Fruit fly (Drosophila melanogaster) ovary, adult (tissue): Measurements from ENCODE around the gene Dph3.

Experiments
- CG17801 ChIP-seq: fragments of 200-800 bp; optimal IDR thresholded peaks from 2 replicates; lab custom pipeline; 2019; ENCODE audit warnings: missing biosample characterization, mild to moderate bottlenecking, missing genetic modification characterization, moderate library complexity; ENCODE audit not compliant: partially characterized antibody

Gene Dph3

DNA sequence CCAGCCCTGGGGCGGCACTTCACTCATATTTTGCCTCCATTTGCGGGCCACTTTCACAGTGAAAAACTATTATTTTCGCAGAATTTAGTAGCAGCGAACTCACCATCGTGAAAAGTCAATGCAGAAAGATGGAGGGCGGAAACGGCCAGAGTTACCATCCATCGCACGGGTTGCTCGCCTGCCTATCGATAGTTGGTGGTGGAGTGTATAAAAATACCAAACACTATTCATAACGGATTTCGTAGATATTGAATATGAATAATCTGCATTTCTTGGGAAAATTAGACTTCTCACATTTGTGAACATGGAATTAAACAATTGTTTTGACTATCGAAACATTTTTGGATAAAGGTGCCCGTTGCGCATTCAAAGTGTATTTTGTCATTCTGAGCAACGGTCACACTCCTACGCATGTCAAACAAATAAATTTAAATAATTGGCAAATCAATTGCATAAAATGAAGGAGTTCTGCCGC lies 15.5 kb upstream of the Dph3 start, which contains the start of the genes RpS25 and CG4820:
RpS25 (minus strand) TSS at position 132 of the 475 bp plus-strand sequence.
CG4820 (plus strand) TSS at position 380 of the 475 bp plus-strand sequence.
- TF ChIP-seq CG17801 (GFP tag; lab: Kevin White, UChicago), result peak; percentile 94

DNA sequence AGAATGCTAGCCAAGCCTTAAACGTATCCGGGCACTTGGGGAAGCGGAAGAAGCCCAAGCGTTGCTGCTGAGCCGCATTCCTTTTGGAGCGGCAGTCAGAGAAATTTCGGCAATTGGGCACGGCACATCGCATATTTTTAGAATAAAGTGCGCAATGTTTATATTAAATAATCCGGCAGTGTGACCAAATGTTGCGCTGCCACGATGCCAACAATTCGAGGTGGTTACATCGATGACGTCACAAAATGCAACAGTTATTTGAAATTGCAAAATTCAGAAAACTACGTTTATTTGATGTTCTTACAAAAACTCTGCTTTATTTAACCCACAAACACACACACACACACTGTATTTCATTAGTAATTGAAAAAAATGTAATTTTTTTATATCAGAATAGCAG lies 11.8 kb upstream of the Dph3 start, which contains the start of gene CG6689:
CG6689 (minus strand) TSS at position 182 of the 400 bp plus-strand sequence.
- TF ChIP-seq CG17801 (GFP tag; lab: Kevin White, UChicago), result no peak

DNA sequence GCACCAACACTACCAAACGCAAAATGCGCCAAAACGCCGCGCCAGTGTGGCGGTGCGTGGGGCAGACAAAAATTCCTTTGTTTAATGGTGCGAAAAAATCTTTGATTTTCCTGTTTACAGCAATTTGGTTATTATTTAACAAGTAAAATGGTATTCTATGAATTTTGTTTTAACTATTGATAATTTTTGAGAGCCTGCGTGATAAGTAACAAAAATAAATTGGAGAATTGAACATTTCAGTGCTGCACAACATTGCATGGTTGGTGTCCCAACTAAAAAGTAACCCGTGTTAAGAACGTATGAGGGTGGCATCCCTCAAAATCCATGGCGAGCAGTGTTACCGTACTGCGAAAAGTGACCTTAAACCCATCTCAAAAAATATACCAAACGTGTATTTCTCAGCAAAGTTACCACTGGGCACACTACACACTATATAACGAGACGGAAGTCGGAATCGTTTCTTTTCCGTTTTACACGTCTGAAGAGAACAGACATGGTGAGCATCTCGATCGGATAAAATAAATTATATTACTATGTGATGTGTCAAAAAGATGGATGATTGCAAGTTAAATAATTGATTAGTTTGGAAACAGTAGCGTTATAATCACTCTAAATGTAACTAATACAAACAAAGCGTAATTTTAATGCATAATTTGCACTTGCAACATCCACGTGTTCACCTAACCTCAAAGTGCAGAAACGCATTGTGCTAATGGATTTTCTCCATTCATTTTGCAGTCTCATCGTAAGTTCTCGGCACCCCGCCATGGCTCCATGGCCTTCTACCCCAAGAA lies 10.1 kb upstream of the Dph3 start, which contains the start of the genes CG6693 and RpL3:
CG6693 (minus strand) TSS at position 203 of the 794 bp plus-strand sequence.
RpL3 (plus strand) TSS at position 458 of the 794 bp plus-strand sequence.
- TF ChIP-seq CG17801 (GFP tag; lab: Kevin White, UChicago), result peak; percentile 84

DNA sequence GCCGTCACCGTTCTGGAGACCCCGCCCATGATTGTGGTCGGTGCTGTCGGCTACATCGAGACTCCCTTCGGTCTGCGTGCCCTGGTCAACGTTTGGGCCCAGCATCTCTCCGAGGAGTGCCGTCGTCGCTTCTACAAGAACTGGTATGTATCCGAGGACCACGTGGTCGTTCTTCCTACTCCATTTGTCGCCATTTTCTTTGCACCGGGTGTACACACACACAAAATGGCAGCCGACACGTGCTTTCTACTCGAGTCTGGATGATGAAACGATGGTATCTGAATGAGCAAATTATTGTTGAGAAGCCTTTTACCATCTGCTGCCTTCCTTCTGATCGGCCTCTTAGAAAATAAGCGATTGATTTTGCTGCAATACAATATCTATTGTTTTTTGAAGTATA lies 9.1 kb upstream of the Dph3 start:
- TF ChIP-seq CG17801 (GFP tag; lab: Kevin White, UChicago), result no peak

DNA sequence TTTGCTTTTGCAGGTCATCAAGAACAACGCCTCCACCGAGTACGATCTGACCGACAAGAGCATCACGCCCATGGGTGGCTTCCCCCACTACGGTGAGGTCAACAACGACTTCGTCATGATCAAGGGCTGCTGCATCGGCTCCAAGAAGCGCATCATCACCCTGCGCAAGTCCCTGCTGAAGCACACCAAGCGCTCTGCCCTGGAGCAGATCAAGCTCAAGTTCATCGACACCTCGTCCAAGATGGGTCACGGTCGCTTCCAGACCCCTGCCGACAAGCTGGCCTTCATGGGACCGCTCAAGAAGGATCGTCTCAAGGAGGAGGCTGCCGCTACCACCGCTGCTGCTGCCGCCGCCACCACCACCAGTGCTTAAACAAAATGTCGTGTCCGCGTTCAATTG lies 7.2 kb upstream of the Dph3 start:
- TF ChIP-seq CG17801 (GFP tag; lab: Kevin White, UChicago), result no peak

DNA sequence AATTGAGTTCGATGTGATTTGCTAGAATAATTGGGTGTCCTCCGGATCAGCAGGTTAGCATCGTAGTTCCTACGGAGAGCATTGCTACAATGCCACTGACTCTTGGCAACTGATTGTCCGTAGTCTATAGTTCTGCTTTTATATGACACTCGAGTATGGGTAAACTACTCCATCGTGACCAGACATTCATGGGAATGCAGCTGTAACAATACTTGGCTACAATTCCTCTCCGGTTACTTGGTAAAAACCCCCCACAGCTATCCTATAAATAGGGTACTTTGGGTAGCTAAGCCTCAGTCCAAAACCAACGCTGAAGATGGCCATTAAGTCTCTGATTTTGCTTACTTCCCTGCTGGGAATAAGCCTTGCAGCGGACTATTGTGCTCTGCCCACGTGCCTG lies 6.5 kb upstream of the Dph3 start, which contains the start of gene scpr-C:
scpr-C (plus strand) TSS at position 301 of the 400 bp plus-strand sequence.
- no peak for TF ChIP-seq CG17801 (GFP tag; lab: Kevin White, UChicago)

DNA sequence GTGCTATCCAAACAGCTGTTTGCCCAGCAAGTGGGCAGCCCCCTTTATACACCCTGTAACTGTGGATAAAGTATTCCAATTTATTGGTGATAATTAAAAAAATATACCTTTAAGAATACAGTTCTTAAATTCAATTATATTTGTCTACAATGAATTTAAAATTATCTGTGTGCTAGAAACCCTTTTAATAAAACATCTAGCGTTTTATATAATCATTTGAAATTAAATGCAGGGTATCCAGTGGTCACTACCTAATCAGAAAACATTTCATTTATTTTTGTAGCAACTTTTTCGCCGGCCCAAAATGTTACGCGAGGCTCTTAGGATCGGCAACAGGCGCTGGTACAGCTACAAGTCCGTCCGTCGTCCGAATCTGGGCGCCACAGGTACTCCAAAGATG lies 5.2 kb upstream of the Dph3 start, which contains the start of gene CG17726:
CG17726 (plus strand) TSS at position 267 of the 400 bp plus-strand sequence.
- peak; percentile 98 for TF ChIP-seq CG17801 (GFP tag; lab: Kevin White, UChicago)

DNA sequence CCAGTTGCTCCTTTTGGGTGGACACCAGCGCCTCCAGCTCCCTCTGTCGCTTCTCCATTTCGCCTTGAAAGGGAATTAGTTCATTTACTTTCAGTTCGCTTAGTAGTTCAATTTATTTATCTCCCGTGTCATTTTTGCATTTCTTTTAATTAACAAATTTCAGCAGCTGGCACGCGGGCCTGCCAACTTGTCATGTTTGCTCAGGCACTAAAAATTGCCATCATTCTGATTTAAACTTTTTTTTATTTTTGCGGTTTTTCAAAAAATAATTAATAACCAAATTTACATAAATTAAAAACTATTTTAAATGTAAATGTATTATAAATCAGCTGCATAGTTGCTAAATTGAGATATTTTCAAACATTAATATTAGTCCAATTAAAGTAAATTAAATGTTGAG lies 1.3 kb upstream of the Dph3 start, which contains the start of gene GCC88:
GCC88 (minus strand) TSS at position 209 of the 400 bp plus-strand sequence.
- TF ChIP-seq CG17801 (GFP tag; lab: Kevin White, UChicago), result no peak

DNA sequence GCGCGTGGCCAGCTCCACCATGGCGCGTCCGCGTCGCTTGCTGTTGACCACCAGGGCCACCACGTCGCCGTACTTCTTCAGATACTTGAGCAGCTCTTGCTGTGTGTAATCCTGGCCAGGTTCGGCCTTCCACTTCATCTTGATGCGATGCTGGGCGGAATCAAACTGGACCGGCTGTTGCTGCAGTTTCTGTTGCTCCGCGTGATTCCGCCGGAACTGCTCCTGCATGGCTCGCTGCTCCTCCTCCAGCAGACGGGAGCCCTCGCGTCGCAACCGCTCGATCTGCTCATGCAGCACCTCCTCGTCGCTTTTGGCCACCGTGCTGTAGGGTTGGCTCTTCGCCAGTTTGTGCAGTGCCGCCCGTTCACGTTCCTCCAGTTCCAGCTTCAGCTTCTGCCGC lies 675 bp upstream of the Dph3 start:
- no peak for TF ChIP-seq CG17801 (GFP tag; lab: Kevin White, UChicago)

DNA sequence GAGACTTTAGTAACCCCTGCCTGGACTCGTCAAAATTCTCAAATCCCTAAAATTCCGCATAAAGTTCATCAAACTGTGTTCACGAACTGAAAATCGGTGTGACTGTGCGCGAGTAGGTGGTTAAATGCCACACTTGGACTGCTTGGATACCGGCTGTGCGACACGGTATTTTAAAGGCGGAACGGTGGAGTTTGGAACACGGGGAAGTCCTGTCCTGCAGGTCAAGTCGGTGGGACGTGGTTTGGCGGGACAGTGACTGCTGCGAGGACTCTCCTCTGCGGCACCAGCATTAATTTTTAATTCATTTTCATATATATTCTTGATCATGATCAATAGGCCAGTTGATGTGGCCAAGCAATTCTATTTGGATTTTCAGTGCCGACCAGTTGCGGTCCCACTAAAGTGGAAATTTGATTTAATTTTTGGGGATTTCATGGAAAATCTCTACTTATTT lies 3.2 kb downstream of the Dph3 start, which contains the start of the genes Arfip and CG17721:
Arfip (minus strand) TSS at position 96 of the 454 bp plus-strand sequence.
CG17721 (plus strand) TSS at position 223 of the 454 bp plus-strand sequence.
- no peak for TF ChIP-seq CG17801 (GFP tag; lab: Kevin White, UChicago)

DNA sequence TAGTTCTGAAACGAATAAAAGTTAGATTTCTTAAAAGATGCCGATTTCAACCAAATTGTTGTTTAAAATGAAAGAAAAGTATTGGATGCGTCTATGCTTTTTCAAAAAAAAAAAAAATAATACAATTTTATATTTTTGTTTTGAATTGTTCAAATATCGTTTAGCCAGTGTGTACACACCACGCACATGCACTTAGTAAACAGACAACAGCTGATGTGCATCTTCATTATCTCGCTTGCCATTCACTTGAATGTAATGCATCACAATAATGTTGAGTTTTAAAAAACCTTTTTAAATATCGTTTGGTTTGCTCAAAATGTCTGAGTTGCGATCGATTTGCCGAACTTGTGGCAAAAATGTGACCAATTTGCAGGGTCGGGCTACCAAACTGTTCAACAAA lies 4.3 kb downstream of the Dph3 start, which contains the start of gene CG31441:
CG31441 (plus strand) TSS at position 246 of the 400 bp plus-strand sequence.
- no peak for TF ChIP-seq CG17801 (GFP tag; lab: Kevin White, UChicago)

DNA sequence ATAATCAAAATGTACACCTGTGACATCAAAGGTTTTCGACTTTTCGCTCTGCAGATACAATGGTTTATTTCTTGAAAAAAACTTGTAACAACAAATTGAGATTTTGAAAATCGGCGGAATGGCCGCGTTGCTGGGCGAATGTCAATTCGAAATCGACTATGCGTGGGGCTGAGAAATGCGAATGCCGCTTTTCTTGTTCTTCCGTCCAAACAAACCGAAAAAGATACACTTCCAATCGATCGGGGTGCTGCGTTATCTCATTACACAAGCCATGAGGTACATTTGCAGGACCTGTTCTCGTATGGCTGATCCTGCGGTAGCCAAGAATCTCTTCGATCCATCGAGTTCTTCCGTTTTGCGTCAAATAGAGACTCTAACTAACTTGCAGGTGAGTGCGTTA lies 5.9 kb downstream of the Dph3 start, which contains the start of gene CG31388:
CG31388 (plus strand) TSS at position 218 of the 400 bp plus-strand sequence.
- TF ChIP-seq CG17801 (GFP tag; lab: Kevin White, UChicago), result no peak

DNA sequence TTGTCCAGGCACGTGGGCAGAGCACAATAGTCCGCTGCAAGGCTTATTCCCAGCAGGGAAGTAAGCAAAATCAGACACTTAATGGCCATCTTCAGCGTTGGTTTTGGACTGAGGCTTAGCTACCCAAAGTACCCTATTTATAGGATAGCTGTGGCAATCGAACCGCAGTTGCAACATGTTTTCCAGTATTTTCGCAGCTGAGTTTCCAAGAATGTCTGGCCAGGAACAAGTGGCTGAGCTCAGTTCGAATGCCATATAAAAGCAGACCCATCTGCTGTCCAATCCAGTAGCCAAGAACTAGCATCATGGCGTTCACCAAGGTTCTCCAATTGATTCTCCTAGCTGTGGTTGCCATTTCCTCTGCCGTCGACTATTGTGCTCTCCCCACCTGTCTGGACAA lies 9.2 kb downstream of the Dph3 start, which contains the start of the genes scpr-B and scpr-A:
scpr-B (minus strand) TSS at position 101 of the 400 bp plus-strand sequence.
scpr-A (plus strand) TSS at position 293 of the 400 bp plus-strand sequence.
- TF ChIP-seq CG17801 (GFP tag; lab: Kevin White, UChicago), result no peak

DNA sequence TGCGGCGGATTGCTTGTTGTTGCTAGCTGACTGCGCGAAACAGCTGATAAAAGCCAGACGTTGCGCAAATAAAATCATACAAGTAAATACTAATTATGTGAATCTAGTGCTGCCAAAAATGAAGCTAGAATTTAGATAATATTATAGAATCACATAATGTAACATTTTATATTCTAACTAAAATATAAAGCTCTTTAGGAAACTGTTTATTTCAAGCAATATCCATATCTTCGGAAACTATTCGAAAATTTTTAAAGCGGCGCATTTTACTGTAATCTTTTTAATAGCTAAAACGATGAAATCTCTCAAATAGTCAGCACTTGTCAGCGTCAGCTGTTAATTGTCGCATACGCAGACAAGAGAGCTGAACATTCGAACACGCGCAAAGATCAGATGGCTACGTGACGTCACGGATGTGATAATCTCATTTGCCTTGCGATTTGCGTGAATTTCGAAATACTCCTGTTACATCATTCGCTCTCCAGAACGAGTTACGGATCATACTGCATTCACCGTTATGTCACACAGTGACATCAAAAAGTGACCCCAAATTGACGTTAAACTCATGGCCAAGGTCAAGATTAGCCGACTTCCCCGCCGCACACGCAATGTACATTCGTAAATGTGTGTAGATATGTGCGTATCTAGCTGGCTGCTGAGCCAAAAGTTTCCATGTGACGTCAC lies 11.5 kb downstream of the Dph3 start:
- no peak for TF ChIP-seq CG17801 (GFP tag; lab: Kevin White, UChicago)
